Fruit fly (Drosophila melanogaster): ENCODE measurements around the gene CG6012.
A peak's percentile ranks its signal among the peaks of the same experiment; 100 is the strongest.

The CG6012 gene

dm6 chr2L:16886459-16886858, 25.2 kb upstream of the CG6012 start:
- TF ChIP-seq CrebA (GFP tag; optimal IDR thresholded peaks at IDR 0.05; ENCODE audit: borderline replicate concordance) (no peak), Rel (GFP tag; optimal IDR thresholded peaks at IDR 0.05) (no peak), Rel (tag; optimal IDR thresholded peaks at IDR 0.05) (peak; percentile 64)

- TF ChIP-seq Rel (GFP tag; optimal IDR thresholded peaks at IDR 0.05) (no peak), Rel (tag; optimal IDR thresholded peaks at IDR 0.05) (peak; percentile 59), sage (GFP tag; optimal IDR thresholded peaks at IDR 0.05) (no peak)
Observed at dm6 chr2L:16885347-16885746, 24.1 kb upstream of the CG6012 start.

dm6 chr2L:16884702-16885101, 23.4 kb upstream of the CG6012 start:
- TF ChIP-seq GATAd (GFP tag; optimal IDR thresholded peaks at IDR 0.05) (no peak), Dif (GFP tag; optimal IDR thresholded peaks at IDR 0.05; ENCODE audit: partially characterized antibody) (no peak), dsf (GFP tag; optimal IDR thresholded peaks at IDR 0.05; ENCODE audit: borderline replicate concordance) (no peak), pan (optimal IDR thresholded peaks at IDR 0.05) (no peak), psq (GFP tag; optimal IDR thresholded peaks at IDR 0.05) (no peak), Rel (GFP tag; optimal IDR thresholded peaks at IDR 0.05) (no peak), Rel (tag; optimal IDR thresholded peaks at IDR 0.05) (no peak), Hr78 (GFP tag; optimal IDR thresholded peaks at IDR 0.05) (no peak), Hnf4 (GFP tag; optimal IDR thresholded peaks at IDR 0.05) (no peak), Dfd (GFP tag; optimal IDR thresholded peaks at IDR 0.05) (no peak), tai (GFP tag; optimal IDR thresholded peaks at IDR 0.05) (no peak), CG9705 (GFP tag; optimal IDR thresholded peaks at IDR 0.05) (no peak), dl (GFP tag; optimal IDR thresholded peaks at IDR 0.05; ENCODE audit: insufficient read depth in 1 of 2, partially characterized antibody in 2 of 2) (no peak), HLH106 (tag; optimal IDR thresholded peaks at IDR 0.05) (no peak), foxo (GFP tag; optimal IDR thresholded peaks at IDR 0.05) (no peak)

- TF ChIP-seq jim (GFP tag; optimal IDR thresholded peaks at IDR 0.05) (no peak), Myc (optimal IDR thresholded peaks at IDR 0.05) (no peak), Vsx2 (GFP tag; optimal IDR thresholded peaks at IDR 0.05; ENCODE audit: partially characterized antibody) (no peak), brk (GFP tag; optimal IDR thresholded peaks at IDR 0.05) (no peak)
Observed at dm6 chr2L:16882871-16883849, 21.9 kb upstream of the CG6012 start.

dm6 chr2L:16882372-16882771, 21.1 kb upstream of the CG6012 start:
- TF ChIP-seq Jra (GFP tag; optimal IDR thresholded peaks at IDR 0.05) (no peak), jim (GFP tag; optimal IDR thresholded peaks at IDR 0.05) (no peak), HLH106 (tag; optimal IDR thresholded peaks at IDR 0.05) (no peak), brk (GFP tag; optimal IDR thresholded peaks at IDR 0.05) (no peak), psq (GFP tag; optimal IDR thresholded peaks at IDR 0.05) (no peak), GATAd (GFP tag; optimal IDR thresholded peaks at IDR 0.05) (no peak), lola (GFP tag; optimal IDR thresholded peaks at IDR 0.05) (no peak), Rel (GFP tag; optimal IDR thresholded peaks at IDR 0.05) (no peak), Rel (tag; optimal IDR thresholded peaks at IDR 0.05) (no peak), N (GFP tag; optimal IDR thresholded peaks at IDR 0.05) (no peak), pan (optimal IDR thresholded peaks at IDR 0.05) (no peak), Myc (optimal IDR thresholded peaks at IDR 0.05) (no peak), ey (GFP tag; optimal IDR thresholded peaks at IDR 0.05) (no peak), Dfd (GFP tag; optimal IDR thresholded peaks at IDR 0.05) (no peak), Dif (GFP tag; optimal IDR thresholded peaks at IDR 0.05; ENCODE audit: partially characterized antibody) (no peak)

dm6 chr2L:16880930-16881329, 19.6 kb upstream of the CG6012 start:
- TF ChIP-seq sv (GFP tag; optimal IDR thresholded peaks at IDR 0.05) (no peak), Dif (GFP tag; optimal IDR thresholded peaks at IDR 0.05; ENCODE audit: partially characterized antibody) (peak; percentile 83), rgr (GFP tag; optimal IDR thresholded peaks at IDR 0.05) (peak; percentile 48), dl (GFP tag; optimal IDR thresholded peaks at IDR 0.05; ENCODE audit: insufficient read depth in 1 of 2, partially characterized antibody in 2 of 2) (peak; percentile 62 to 74), fru (GFP tag; optimal IDR thresholded peaks at IDR 0.05) (no peak), CG32264 (GFP tag; optimal IDR thresholded peaks at IDR 0.05) (no peak), Hr83 (GFP tag; optimal IDR thresholded peaks at IDR 0.05; ENCODE audit: poor library complexity, severe bottlenecking) (peak; percentile 52), sage (GFP tag; optimal IDR thresholded peaks at IDR 0.05) (no peak), dsf (GFP tag; optimal IDR thresholded peaks at IDR 0.05; ENCODE audit: borderline replicate concordance) (no peak), Dfd (GFP tag; optimal IDR thresholded peaks at IDR 0.05) (no peak), Rel (GFP tag; optimal IDR thresholded peaks at IDR 0.05) (no peak), Rel (tag; optimal IDR thresholded peaks at IDR 0.05) (peak; percentile 29), br (GFP tag; optimal IDR thresholded peaks at IDR 0.05) (peak; percentile 4), Vsx2 (GFP tag; optimal IDR thresholded peaks at IDR 0.05; ENCODE audit: partially characterized antibody) (peak; percentile 14), foxo (GFP tag; optimal IDR thresholded peaks at IDR 0.05) (peak in 1 of 2 experiments; percentile 8), woc (GFP tag; optimal IDR thresholded peaks at IDR 0.05) (peak; percentile 29), usp (GFP tag; optimal IDR thresholded peaks at IDR 0.05) (no peak), h (GFP tag; optimal IDR thresholded peaks at IDR 0.05) (peak; percentile 13)
